Fruit fly (Drosophila melanogaster): ENCODE data around the gene okr.
A peak's percentile ranks its signal among the peaks of the same experiment; 100 is the strongest.

The okr gene

DNA sequence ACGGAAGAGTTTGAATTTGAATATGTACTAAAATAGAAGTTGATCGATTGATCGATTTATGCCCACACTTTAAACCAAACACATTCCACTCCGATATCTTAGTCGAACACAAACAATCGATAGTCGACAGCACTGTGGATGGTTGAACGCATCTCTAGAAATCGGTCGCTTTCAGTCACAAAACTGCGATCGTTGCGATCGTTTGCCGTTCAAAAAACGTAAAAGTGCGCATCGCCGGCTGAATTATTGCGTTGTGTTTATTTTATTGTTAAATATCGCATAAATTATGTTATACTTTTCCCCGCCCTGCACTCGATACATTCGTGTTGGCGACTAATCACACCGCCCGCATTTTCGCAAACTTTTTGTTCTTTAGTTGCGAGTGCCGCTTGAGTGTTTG, 6.6 kb upstream of the okr start, which contains the start of gene Ccdc85 (continued):
- no peak for TF ChIP-seq CG15073 (GFP tag; optimal IDR thresholded peaks at IDR 0.05)
- TF ChIP-seq CG31224 (GFP tag; IDR thresholded peaks at IDR 0.05): no peak
- no peak for TF ChIP-seq Antp (GFP tag; optimal IDR thresholded peaks at IDR 0.05)
- TF ChIP-seq tna (GFP tag; IDR thresholded peaks at IDR 0.05; ENCODE audit: partially characterized antibody): peak; percentile 100
- TF ChIP-seq gfzf (GFP tag; optimal IDR thresholded peaks at IDR 0.05): peak; percentile 24
- TF ChIP-seq CG11247 (GFP tag; IDR thresholded peaks at IDR 0.05): no peak
- TF ChIP-seq CG10431 (GFP tag; optimal IDR thresholded peaks at IDR 0.05): no peak
- peak; percentile 15 for TF ChIP-seq ERR (GFP tag; optimal IDR thresholded peaks at IDR 0.05)
- TF ChIP-seq tio (GFP tag; optimal IDR thresholded peaks at IDR 0.05): no peak
- TF ChIP-seq CG15011 (GFP tag; optimal IDR thresholded peaks at IDR 0.05): no peak
- TF ChIP-seq Dip2 (GFP tag; IDR thresholded peaks at IDR 0.05): no peak
- peak; percentile 17 for TF ChIP-seq CHES-1-like (GFP tag; optimal IDR thresholded peaks at IDR 0.05)
- TF ChIP-seq CG17359 (tag; optimal IDR thresholded peaks at IDR 0.05): no peak
- TF ChIP-seq MESR4 (GFP tag; optimal IDR thresholded peaks at IDR 0.05): peak; percentile 36
- TF ChIP-seq danr (GFP tag; IDR thresholded peaks at IDR 0.05): no peak
- TF ChIP-seq CG17912 (GFP tag; optimal IDR thresholded peaks at IDR 0.05): no peak
- TF ChIP-seq mam (GFP tag; optimal IDR thresholded peaks at IDR 0.05): no peak
- peak; percentile 93 for TF ChIP-seq CG3995 (GFP tag; optimal IDR thresholded peaks at IDR 0.05)
- peak; percentile 26 for TF ChIP-seq NC2β (GFP tag; optimal IDR thresholded peaks at IDR 0.05)
- peak; percentile 98 for TF ChIP-seq hb (GFP tag; IDR thresholded peaks at IDR 0.05; ENCODE audit: partially characterized antibody)
- TF ChIP-seq Doc3 (GFP tag; IDR thresholded peaks at IDR 0.05; ENCODE audit: partially characterized antibody): peak; percentile 78
- TF ChIP-seq ash1 (GFP tag; optimal IDR thresholded peaks at IDR 0.05): no peak
- no peak for TF ChIP-seq bsh (GFP tag; optimal IDR thresholded peaks at IDR 0.05)
- TF ChIP-seq CG10543 (GFP tag; optimal IDR thresholded peaks at IDR 0.05): no peak
- TF ChIP-seq CG3847 (GFP tag; IDR thresholded peaks at IDR 0.05): 0 out of 2 replicates have a peak, but pooled peaks have one; percentile 28
- TF ChIP-seq CG8290 (GFP tag; optimal IDR thresholded peaks at IDR 0.05): peak; percentile 40
- TF ChIP-seq CG8290 (tag; optimal IDR thresholded peaks at IDR 0.05): no peak
- TF ChIP-seq Dek (tag; optimal IDR thresholded peaks at IDR 0.05): no peak
- 0 out of 3 replicates have a peak, but pooled peaks have one; percentile 18 for TF ChIP-seq sr (GFP tag; IDR thresholded peaks at IDR 0.05)
- TF ChIP-seq CG4854 (GFP tag; optimal IDR thresholded peaks at IDR 0.05): no peak
- TF ChIP-seq ro (GFP tag; IDR thresholded peaks at IDR 0.05): no peak
- TF ChIP-seq MBD-R2 (GFP tag; IDR thresholded peaks at IDR 0.05): peak; percentile 36; the same call in 1 of the 2 replicates
- TF ChIP-seq bab2 (GFP tag; optimal IDR thresholded peaks at IDR 0.05): no peak
- TF ChIP-seq CG32772 (GFP tag; IDR thresholded peaks at IDR 0.05): no peak
- TF ChIP-seq D19B (GFP tag; optimal IDR thresholded peaks at IDR 0.05): no peak
- no peak for TF ChIP-seq bcd (GFP tag; optimal IDR thresholded peaks at IDR 0.05)
- TF ChIP-seq fd96Cb (tag; optimal IDR thresholded peaks at IDR 0.05): no peak
- TF ChIP-seq HLH4C (GFP tag; IDR thresholded peaks at IDR 0.05; ENCODE audit: partially characterized antibody): peak; percentile 99
- no peak for TF ChIP-seq CG4282 (GFP tag; optimal IDR thresholded peaks at IDR 0.05)
- no peak for TF ChIP-seq Spps (tag; optimal IDR thresholded peaks at IDR 0.05)
- no peak for TF ChIP-seq CG12769 (tag; optimal IDR thresholded peaks at IDR 0.05)
- TF ChIP-seq cad (GFP tag; optimal IDR thresholded peaks at IDR 0.05): no peak
- TF ChIP-seq Hr39 (optimal IDR thresholded peaks at IDR 0.05): no peak
- TF ChIP-seq E2f1 (GFP tag; IDR thresholded peaks at IDR 0.05): no peak
- no peak for TF ChIP-seq disco-r (GFP tag; optimal IDR thresholded peaks at IDR 0.05)
- TF ChIP-seq dati (GFP tag; IDR thresholded peaks at IDR 0.05): no peak
- peak; percentile 32 for TF ChIP-seq CG10979 (tag; optimal IDR thresholded peaks at IDR 0.05)
- no peak for TF ChIP-seq CG1602 (GFP tag; optimal IDR thresholded peaks at IDR 0.05)
- TF ChIP-seq Hr78 (GFP tag; optimal IDR thresholded peaks at IDR 0.05): no peak
- TF ChIP-seq pho (GFP tag; optimal IDR thresholded peaks at IDR 0.05): no peak
- no peak for TF ChIP-seq Oli (tag; optimal IDR thresholded peaks at IDR 0.05)
- TF ChIP-seq jigr1 (GFP tag; IDR thresholded peaks at IDR 0.05): no peak
